Worm (Caenorhabditis elegans) whole organism, young adult: Measurements from ENCODE around the gene ZK177.2.

Source experiments
- C17E4.6 ChIP-seq: fragments of 200-800 bp; sonication (Bioruptor generic); IDR thresholded peaks from 2 replicates; pipeline ENCODE4 v1.3.6; 2022; ENCODE audit warnings: missing genetic modification reagents, missing genetic modification characterization, missing compliant biosample characterization
- D2030.7 ChIP-seq: fragments of 200-800 bp; sonication (Bioruptor generic); IDR thresholded peaks from 2 replicates; pipeline ENCODE4 v1.3.6; 2022; ENCODE audit warnings: missing genetic modification reagents, missing genetic modification characterization, missing compliant biosample characterization
- F33H1.4 ChIP-seq: fragments of 200-800 bp; sonication (Bioruptor generic); IDR thresholded peaks from 2 replicates; pipeline ENCODE4 v1.3.6; 2022; ENCODE audit warnings: missing genetic modification reagents, missing genetic modification characterization, missing compliant biosample characterization
- F37B4.10 ChIP-seq: fragments of 200-800 bp; sonication (Bioruptor generic); IDR thresholded peaks from 2 replicates; pipeline ENCODE4 v1.3.6; 2022; ENCODE audit warnings: missing genetic modification characterization, missing compliant biosample characterization
- F55B11.4 ChIP-seq: sonication (generic microtip); optimal IDR thresholded peaks from 2 replicates; lab custom pipeline; 2016; ENCODE audit warnings: missing compliant biosample characterization, missing genetic modification characterization, borderline replicate concordance; ENCODE audit not compliant: insufficient read depth
- F57C9.4 ChIP-seq: sonication (generic microtip); optimal IDR thresholded peaks from 2 replicates; lab custom pipeline; 2017; ENCODE audit warnings: mild to moderate bottlenecking, missing genetic modification characterization, missing compliant biosample characterization
- Y56A3A.18 ChIP-seq: fragments of 200-800 bp; sonication (Bioruptor generic); IDR thresholded peaks from 2 replicates; pipeline ENCODE4 v1.3.6; 2022; ENCODE audit warnings: missing genetic modification reagents, missing genetic modification characterization, missing compliant biosample characterization
- Y95B8A.8 ChIP-seq: fragments of 200-800 bp; sonication (Bioruptor generic); IDR thresholded peaks from 2 replicates; pipeline ENCODE4 v1.3.6; 2022; ENCODE audit warnings: missing genetic modification reagents, missing genetic modification characterization, missing compliant biosample characterization
- ZK185.1 ChIP-seq: sonication (generic microtip); optimal IDR thresholded peaks from 2 replicates; lab custom pipeline; 2016; ENCODE audit warnings: mild to moderate bottlenecking, missing genetic modification characterization, missing compliant biosample characterization; ENCODE audit not compliant: poor library complexity, severe bottlenecking
- athp-1 ChIP-seq: sonication (generic microtip); optimal IDR thresholded peaks from 2 replicates; lab custom pipeline; 2017; ENCODE audit warnings: mild to moderate bottlenecking, missing genetic modification characterization, missing compliant biosample characterization
- ccch-3 ChIP-seq: fragments of 200-800 bp; sonication (Bioruptor generic); optimal IDR thresholded peaks from 2 replicates; lab custom pipeline; 2018; ENCODE audit warnings: mild to moderate bottlenecking, missing genetic modification characterization, missing compliant biosample characterization
- dpl-1 ChIP-seq: fragments of 150-350 bp; optimal IDR thresholded peaks from 2 replicates; lab custom pipeline; 2014; ENCODE audit warnings: missing biosample characterization, missing genetic modification reagents, missing genetic modification characterization
- efl-1 ChIP-seq: fragments of 150-350 bp; optimal IDR thresholded peaks from 2 replicates; lab custom pipeline; 2014; ENCODE audit warnings: missing biosample characterization, missing genetic modification reagents, missing genetic modification characterization
- egl-44 ChIP-seq: fragments of 200-800 bp; sonication (Bioruptor generic); IDR thresholded peaks from 2 replicates; pipeline ENCODE4 v1.3.6; 2022; ENCODE audit warnings: missing genetic modification reagents, missing genetic modification characterization, missing compliant biosample characterization
- egrh-3 ChIP-seq: fragments of 200-800 bp; sonication (Bioruptor generic); IDR thresholded peaks from 2 replicates; pipeline ENCODE4 v1.3.6; 2022; ENCODE audit warnings: missing genetic modification reagents, missing genetic modification characterization, missing compliant biosample characterization
- hlh-12 ChIP-seq: sonication (generic microtip); optimal IDR thresholded peaks from 2 replicates; lab custom pipeline; 2016; ENCODE audit warnings: missing genetic modification characterization, missing compliant biosample characterization
- hrde-1 ChIP-seq: sonication (generic microtip); optimal IDR thresholded peaks from 2 replicates; lab custom pipeline; 2016; ENCODE audit warnings: missing genetic modification characterization, mild to moderate bottlenecking, missing compliant biosample characterization, moderate library complexity, missing genotype, missing genetic modification reagents, borderline replicate concordance
- lin-54 ChIP-seq: fragments of 200-800 bp; sonication (Bioruptor generic); optimal IDR thresholded peaks from 2 replicates; lab custom pipeline; 2018; ENCODE audit warnings: mild to moderate bottlenecking, missing genetic modification characterization, missing compliant biosample characterization
- lsl-1 ChIP-seq: fragments of 200-800 bp; sonication (Bioruptor generic); optimal IDR thresholded peaks from 2 replicates; lab custom pipeline; 2018; ENCODE audit warnings: mild to moderate bottlenecking, missing genetic modification characterization, moderate library complexity, missing compliant biosample characterization
- lsy-27 ChIP-seq: sonication (generic microtip); optimal IDR thresholded peaks from 2 replicates; lab custom pipeline; 2017; ENCODE audit warnings: missing genetic modification characterization, mild to moderate bottlenecking, missing compliant biosample characterization, antibody characterized with exemption, missing genotype, borderline replicate concordance; ENCODE audit not compliant: insufficient read depth
- madf-10 ChIP-seq: sonication (generic microtip); optimal IDR thresholded peaks from 2 replicates; lab custom pipeline; 2016; ENCODE audit warnings: mild to moderate bottlenecking, missing genetic modification characterization, missing compliant biosample characterization
- madf-3 ChIP-seq: fragments of 200-800 bp; sonication (Bioruptor generic); IDR thresholded peaks from 2 replicates; pipeline ENCODE4 v1.3.6; 2022; ENCODE audit warnings: missing genetic modification reagents, missing genetic modification characterization, missing compliant biosample characterization
- nfya-1 ChIP-seq: sonication (generic microtip); optimal IDR thresholded peaks from 2 replicates; lab custom pipeline; 2017; ENCODE audit warnings: antibody characterized with exemption, missing compliant biosample characterization, missing genetic modification characterization, borderline replicate concordance; ENCODE audit not compliant: insufficient read depth
- nfya-2 ChIP-seq: fragments of 200-800 bp; sonication (Bioruptor generic); IDR thresholded peaks from 2 replicates; pipeline ENCODE4 v1.3.6; 2022; ENCODE audit warnings: missing genetic modification reagents, missing genetic modification characterization, missing compliant biosample characterization
- nfyb-1 ChIP-seq: fragments of 200-800 bp; sonication (Bioruptor generic); IDR thresholded peaks from 2 replicates; pipeline ENCODE4 v1.3.6; 2022; ENCODE audit warnings: missing genetic modification reagents, missing genetic modification characterization, missing compliant biosample characterization
- nhr-27 ChIP-seq: fragments of 200-800 bp; sonication (Bioruptor generic); optimal IDR thresholded peaks from 2 replicates; lab custom pipeline; 2018; ENCODE audit warnings: mild to moderate bottlenecking, missing genetic modification characterization, moderate library complexity, missing compliant biosample characterization
- rec-8 ChIP-seq, 2 experiments: sonication (generic microtip); optimal IDR thresholded peaks; 2 replicates each; lab custom pipeline; 2016; ENCODE audit warnings: mild to moderate bottlenecking in 2 of 2, missing genetic modification characterization in 2 of 2, missing genetic modification reagents in 2 of 2, missing genotype in 2 of 2, missing biosample characterization in 1 of 2, missing compliant biosample characterization in 1 of 2, moderate library complexity in 1 of 2
- repo-1 ChIP-seq: sonication (generic microtip); optimal IDR thresholded peaks from 2 replicates; lab custom pipeline; 2017; ENCODE audit warnings: mild to moderate bottlenecking, missing genetic modification characterization, missing compliant biosample characterization
- rpc-1 ChIP-seq, 2 experiments: fragments of 150-350 bp in 1 of 2; sonication (generic microtip) in 1 of 2; optimal IDR thresholded peaks; 2 replicates each; lab custom pipeline; 2014 to 2018; ENCODE audit warnings: missing biosample characterization in 1 of 2, missing genetic modification characterization in 1 of 2, missing genetic modification reagents in 1 of 2, missing genotype in 1 of 2
- sdz-38 ChIP-seq: sonication (generic microtip); optimal IDR thresholded peaks from 2 replicates; lab custom pipeline; 2016; ENCODE audit warnings: missing genotype, missing genetic modification characterization, missing compliant biosample characterization
- sea-2 ChIP-seq: fragments of 200-800 bp; sonication (Bioruptor generic); IDR thresholded peaks from 2 replicates; pipeline ENCODE4 v1.3.6; 2022; ENCODE audit warnings: missing genetic modification characterization, missing compliant biosample characterization
- unc-130 ChIP-seq: sonication (generic microtip); optimal IDR thresholded peaks from 2 replicates; lab custom pipeline; 2016; ENCODE audit warnings: missing genetic modification reagents, missing genetic modification characterization, missing compliant biosample characterization
- ztf-22 ChIP-seq: fragments of 200-800 bp; sonication (Bioruptor generic); optimal IDR thresholded peaks from 2 replicates; lab custom pipeline; 2018; ENCODE audit warnings: mild to moderate bottlenecking, missing genetic modification characterization, moderate library complexity, missing compliant biosample characterization

ZK177.2 gene

ce11 chrII:5521411-5521810 lies 2.4 kb downstream of the ZK177.2 start, which contains the start of gene ZK177.12:
Gene ZK177.12, plus strand, starts transcription at chrII:5521711.
- TF ChIP-seq madf-10 (tag; lab: Kevin White, UChicago) (no peak), F55B11.4 (no peak), hlh-12 (no peak), ccch-3 (GFP tag; lab: Kevin White, UChicago) (no peak), unc-130 (GFP tag; lab: Kevin White, UChicago) (no peak), rpc-1 (optimal IDR thresholded peaks at IDR 0.05; lab: Kevin White, UChicago) (no peak), rpc-1 (tag; optimal IDR thresholded peaks at IDR 0.05; lab: Kevin White, UChicago) (no peak), egl-44 (GFP tag; lab: Robert Waterston, UW) (no peak)
- TF ChIP-seq, all 124 proteins: peak for 0

DNA sequence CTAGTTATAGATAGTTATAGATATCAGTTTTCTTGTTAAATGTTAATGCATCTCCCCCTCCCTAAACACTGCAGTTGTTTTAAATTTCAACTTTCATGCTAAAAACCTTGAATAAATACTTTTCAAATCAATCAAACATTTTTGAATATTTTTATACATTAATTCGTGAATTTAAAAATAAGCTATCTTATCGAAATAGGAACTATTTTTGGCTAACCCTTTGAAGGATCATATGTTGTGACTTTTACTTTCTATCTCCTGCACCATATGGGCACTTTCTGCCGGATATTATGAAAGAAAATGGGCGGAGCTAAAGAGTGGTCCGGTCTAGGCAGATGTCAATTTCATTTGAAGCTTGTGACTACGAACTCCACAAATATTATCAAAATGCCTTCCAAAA lies 3.6 kb downstream of the ZK177.2 start, which contains the start of gene ZK177.11:
Gene ZK177.11 (plus strand): TSS at position 301 of the 400 bp plus-strand sequence.
- TF ChIP-seq Y95B8A.8 (GFP tag; lab: Robert Waterston, UW) (no peak), F57C9.4 (no peak), C17E4.6 (GFP tag; lab: Robert Waterston, UW) (no peak), hrde-1 (tag; lab: Kevin White, UChicago) (no peak), rec-8 (tag; optimal IDR thresholded peaks at IDR 0.05; lab: Kevin White, UChicago) (no peak), lsy-27 (no peak)

DNA sequence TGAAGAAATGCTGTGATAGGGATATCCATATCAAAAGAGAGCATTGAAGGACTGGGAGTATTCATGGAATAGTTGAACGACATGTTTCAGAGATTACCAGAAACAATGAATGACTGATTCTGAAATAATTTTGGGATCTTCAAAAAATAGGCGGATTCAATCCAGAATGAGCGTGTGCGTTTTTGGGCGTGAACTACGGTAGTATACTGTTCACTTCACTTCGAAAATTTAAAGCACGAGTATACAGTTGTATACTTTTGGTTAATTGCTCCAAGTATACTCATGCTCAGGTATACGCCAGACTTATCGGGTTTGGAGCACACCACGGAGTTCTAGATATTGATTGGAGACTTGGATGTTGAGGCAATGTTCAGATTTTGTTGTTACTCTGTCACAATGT lies 6.3 kb downstream of the ZK177.2 start, which contains the start of gene tbx-35:
Gene tbx-35 (minus strand): TSS at position 101 of the 400 bp plus-strand sequence.
- TF ChIP-seq F57C9.4 (no peak), F33H1.4 (GFP tag; lab: Robert Waterston, UW) (no peak), madf-3 (GFP tag; lab: Robert Waterston, UW) (no peak), egrh-3 (GFP tag; lab: Robert Waterston, UW) (no peak), unc-130 (GFP tag; lab: Kevin White, UChicago) (no peak), lsl-1 (GFP tag; lab: Kevin White, UChicago) (no peak), nfya-2 (no peak), ztf-22 (GFP tag; lab: Kevin White, UChicago) (no peak), Y56A3A.18 (GFP tag; lab: Robert Waterston, UW) (no peak), repo-1 (tag; lab: Kevin White, UChicago) (no peak), nfya-1 (tag; lab: Kevin White, UChicago) (no peak), lin-54 (GFP tag; lab: Kevin White, UChicago) (no peak)

- TF ChIP-seq D2030.7, result no peak
- TF ChIP-seq efl-1, result peak; percentile 13
Observed at ce11 chrII:5527841-5528240, 8.8 kb downstream of the ZK177.2 start, which contains the start of gene ZK177.1. Gene ZK177.1, plus strand, starts transcription at chrII:5528141.

DNA sequence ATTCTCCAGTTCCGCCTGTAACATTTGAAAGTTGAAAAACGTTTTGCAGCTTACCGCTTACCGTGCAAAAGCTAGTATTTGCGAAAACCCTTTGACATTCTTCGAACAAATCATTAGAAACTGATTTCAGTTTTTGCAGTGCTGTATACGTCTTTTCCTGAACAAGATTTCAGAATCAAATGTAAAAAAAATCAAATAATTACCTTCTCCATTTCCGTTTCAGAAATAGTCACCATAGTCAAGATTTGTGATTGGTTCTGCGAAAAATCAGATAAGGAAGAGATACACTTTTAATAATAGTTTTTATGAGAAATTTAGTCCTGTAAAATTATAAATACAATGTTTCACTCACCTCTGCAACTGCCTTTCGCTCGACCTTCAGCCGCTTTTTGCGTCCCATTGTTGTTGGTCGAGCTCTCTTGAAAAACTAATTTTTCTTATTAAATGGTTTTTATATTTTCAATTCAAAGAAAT lies 12.9 kb downstream of the ZK177.2 start, which contains the start of gene C17C3.9:
Gene C17C3.9 (minus strand): TSS at position 424 of the 474 bp plus-strand sequence.
- TF ChIP-seq ZK185.1 (tag; lab: Kevin White, UChicago) (no peak), sea-2 (GFP tag; lab: Robert Waterston, UW) (no peak), sdz-38 (tag; lab: Kevin White, UChicago) (no peak), nfyb-1 (GFP tag; lab: Robert Waterston, UW) (no peak), athp-1 (tag; lab: Kevin White, UChicago) (no peak), nhr-27 (tag; lab: Kevin White, UChicago) (no peak), F37B4.10 (GFP tag; lab: Robert Waterston, UW) (no peak), dpl-1 (GFP tag; lab: Kevin White, UChicago) (no peak)
